Worm (Caenorhabditis elegans) whole organism, L2 larva: ENCODE results near the gene gsnl-1.
A peak's percentile ranks its signal among the peaks of the same experiment; 100 is the strongest.

ENCODE experiments used
- R02D3.7 ChIP-seq: fragments of 150-350 bp; optimal IDR thresholded peaks from 2 replicates; lab custom pipeline; 2014; ENCODE audit warnings: missing biosample characterization, missing genetic modification characterization
- Y55F3AM.14 ChIP-seq: fragments of 200-800 bp; sonication (Bioruptor generic); optimal IDR thresholded peaks from 2 replicates; lab custom pipeline; 2018; ENCODE audit warnings: mild to moderate bottlenecking, missing genetic modification characterization, missing compliant biosample characterization
- ama-1 ChIP-seq: fragments of 150-350 bp; optimal IDR thresholded peaks from 2 replicates; lab custom pipeline; 2018; ENCODE audit warnings: inconsistent platforms
- blmp-1 ChIP-seq: sonication (generic microtip); optimal IDR thresholded peaks from 2 replicates; lab custom pipeline; 2017; ENCODE audit warnings: missing genetic modification characterization, mild to moderate bottlenecking, missing compliant biosample characterization, antibody characterized with exemption, moderate library complexity; ENCODE audit not compliant: insufficient read depth
- ceh-16 ChIP-seq: fragments of 150-350 bp; optimal IDR thresholded peaks from 2 replicates; lab custom pipeline; 2014; ENCODE audit warnings: missing biosample characterization, missing genetic modification characterization
- ceh-82 ChIP-seq: fragments of 150-350 bp; optimal IDR thresholded peaks from 2 replicates; lab custom pipeline; 2014; ENCODE audit warnings: missing biosample characterization, missing genetic modification characterization
- dmd-4 ChIP-seq: sonication (generic microtip); optimal IDR thresholded peaks from 2 replicates; lab custom pipeline; 2017; ENCODE audit warnings: missing biosample characterization, missing genetic modification characterization
- egl-27 ChIP-seq: sonication (generic microtip); optimal IDR thresholded peaks from 3 replicates; lab custom pipeline; 2017; ENCODE audit warnings: missing biosample characterization, missing genetic modification reagents, missing genetic modification characterization
- elt-3 ChIP-seq: sonication (generic microtip); optimal IDR thresholded peaks from 2 replicates; lab custom pipeline; 2017; ENCODE audit warnings: missing biosample characterization, missing genetic modification characterization
- fos-1 ChIP-seq: fragments of 150-350 bp; optimal IDR thresholded peaks from 2 replicates; lab custom pipeline; 2014; ENCODE audit warnings: missing biosample characterization, missing genetic modification characterization
- gmeb-1 ChIP-seq: fragments of 150-350 bp; optimal IDR thresholded peaks from 2 replicates; lab custom pipeline; 2014; ENCODE audit warnings: missing biosample characterization, missing genetic modification characterization
- lin-13 ChIP-seq: fragments of 150-350 bp; optimal IDR thresholded peaks from 2 replicates; lab custom pipeline; 2014; ENCODE audit warnings: missing biosample characterization, missing genetic modification reagents, missing genetic modification characterization
- lin-39 ChIP-seq: fragments of 150-350 bp; optimal IDR thresholded peaks from 2 replicates; lab custom pipeline; 2014; ENCODE audit warnings: missing biosample characterization, missing genetic modification reagents, missing genetic modification characterization
- lsy-2 ChIP-seq, 2 experiments: fragments of 150-350 bp in 1 of 2; sonication (generic microtip) in 1 of 2; optimal IDR thresholded peaks; 2 replicates each; lab custom pipeline; 2014 to 2017; ENCODE audit warnings: missing biosample characterization in 2 of 2, missing genetic modification characterization in 2 of 2
- mbf-1 ChIP-seq: sonication (generic microtip); optimal IDR thresholded peaks from 2 replicates; lab custom pipeline; 2017; ENCODE audit warnings: missing biosample characterization, missing genetic modification characterization
- mdl-1 ChIP-seq, 2 experiments: fragments of 150-350 bp in 1 of 2; sonication (generic microtip) in 1 of 2; optimal IDR thresholded peaks; 2 replicates each; lab custom pipeline; 2017; ENCODE audit warnings: missing biosample characterization in 2 of 2, missing genetic modification characterization in 2 of 2
- nhr-10 ChIP-seq: sonication (generic microtip); optimal IDR thresholded peaks from 2 replicates; lab custom pipeline; 2017; ENCODE audit warnings: missing biosample characterization, missing genetic modification characterization
- nhr-12 ChIP-seq: fragments of 150-350 bp; optimal IDR thresholded peaks from 2 replicates; lab custom pipeline; 2014; ENCODE audit warnings: missing biosample characterization, missing genetic modification characterization
- nhr-21 ChIP-seq: fragments of 150-350 bp; optimal IDR thresholded peaks from 2 replicates; lab custom pipeline; 2014; ENCODE audit warnings: missing biosample characterization, missing genetic modification characterization
- nhr-237 ChIP-seq: fragments of 150-350 bp; optimal IDR thresholded peaks from 2 replicates; lab custom pipeline; 2014; ENCODE audit warnings: missing biosample characterization, missing genetic modification characterization
- nhr-25 ChIP-seq: fragments of 150-350 bp; sonication (generic microtip); optimal IDR thresholded peaks from 3 replicates; lab custom pipeline; 2014; ENCODE audit warnings: missing biosample characterization, missing genetic modification characterization
- nhr-6 ChIP-seq: fragments of 150-350 bp; optimal IDR thresholded peaks from 2 replicates; lab custom pipeline; 2014; ENCODE audit warnings: missing biosample characterization, missing genetic modification characterization
- nhr-77 ChIP-seq: fragments of 150-350 bp; optimal IDR thresholded peaks from 2 replicates; lab custom pipeline; 2014; ENCODE audit warnings: missing biosample characterization, missing genetic modification characterization
- peb-1 ChIP-seq: fragments of 150-350 bp; optimal IDR thresholded peaks from 2 replicates; lab custom pipeline; 2014; ENCODE audit warnings: missing biosample characterization, missing genetic modification characterization
- sem-4 ChIP-seq: fragments of 150-350 bp; optimal IDR thresholded peaks from 2 replicates; lab custom pipeline; 2014; ENCODE audit warnings: missing biosample characterization, missing genetic modification reagents, missing genetic modification characterization
- skn-1 ChIP-seq: sonication (generic microtip); optimal IDR thresholded peaks from 2 replicates; lab custom pipeline; 2017; ENCODE audit warnings: missing biosample characterization, missing genetic modification characterization
- sma-3 ChIP-seq: sonication (generic microtip); optimal IDR thresholded peaks from 2 replicates; lab custom pipeline; 2016; ENCODE audit warnings: missing genetic modification reagents, missing genetic modification characterization, missing compliant biosample characterization
- sma-9 ChIP-seq, 2 experiments: fragments of 150-350 bp in 1 of 2; sonication (generic microtip) in 1 of 2; optimal IDR thresholded peaks; 2 replicates each; lab custom pipeline; 2014 to 2016; ENCODE audit warnings: missing genetic modification characterization in 2 of 2, mild to moderate bottlenecking in 1 of 2, missing biosample characterization in 1 of 2, missing compliant biosample characterization in 1 of 2, missing genetic modification reagents in 1 of 2, moderate library complexity in 1 of 2
- snpc-4 ChIP-seq: fragments of 150-350 bp; optimal IDR thresholded peaks from 2 replicates; lab custom pipeline; 2014; ENCODE audit warnings: missing biosample characterization, missing genetic modification characterization
- ztf-1 ChIP-seq: fragments of 200-800 bp; sonication (Bioruptor generic); conservative IDR thresholded peaks from 2 replicates; pipeline ENCODE4 v1.3.6; 2022; ENCODE audit warnings: missing genetic modification characterization, missing compliant biosample characterization
- ztf-11 ChIP-seq: sonication (generic microtip); optimal IDR thresholded peaks from 2 replicates; lab custom pipeline; 2017; ENCODE audit warnings: missing biosample characterization, missing genetic modification characterization
- ztf-4 ChIP-seq: fragments of 150-350 bp; optimal IDR thresholded peaks from 2 replicates; lab custom pipeline; 2014; ENCODE audit warnings: missing biosample characterization, missing genetic modification characterization

The gsnl-1 gene

ce11 chrV:9462605-9463004, 34.2 kb upstream of the gsnl-1 start, which contains the start of gene F07D3.3:
Gene F07D3.3, minus strand, starts transcription at chrV:9462705.
- no peak for TF ChIP-seq lsy-2 (tag; optimal IDR thresholded peaks at IDR 0.05; lab: Kevin White, UChicago)
- no peak for TF ChIP-seq ztf-1
- no peak for TF ChIP-seq skn-1 (tag; lab: Kevin White, UChicago)
- TF ChIP-seq sma-3 (GFP tag; lab: Kevin White, UChicago), result no peak
- no peak for TF ChIP-seq ceh-82 (tag; lab: Kevin White, UChicago)
- no peak for TF ChIP-seq blmp-1 (tag; lab: Kevin White, UChicago)
- TF ChIP-seq snpc-4, result no peak
- no peak for TF ChIP-seq egl-27
- TF ChIP-seq peb-1, result no peak
- no peak for TF ChIP-seq nhr-77 (tag; lab: Kevin White, UChicago)
- no peak for TF ChIP-seq nhr-10 (tag; lab: Kevin White, UChicago)
- TF ChIP-seq ztf-4 (tag; lab: Kevin White, UChicago), result no peak
- no peak for TF ChIP-seq nhr-237 (tag; lab: Kevin White, UChicago)
- no peak for TF ChIP-seq ceh-16 (tag; lab: Kevin White, UChicago)
- no peak for TF ChIP-seq nhr-6
- no peak for TF ChIP-seq nhr-12 (tag; lab: Kevin White, UChicago)
- no peak for TF ChIP-seq nhr-21 (tag; lab: Kevin White, UChicago)

DNA sequence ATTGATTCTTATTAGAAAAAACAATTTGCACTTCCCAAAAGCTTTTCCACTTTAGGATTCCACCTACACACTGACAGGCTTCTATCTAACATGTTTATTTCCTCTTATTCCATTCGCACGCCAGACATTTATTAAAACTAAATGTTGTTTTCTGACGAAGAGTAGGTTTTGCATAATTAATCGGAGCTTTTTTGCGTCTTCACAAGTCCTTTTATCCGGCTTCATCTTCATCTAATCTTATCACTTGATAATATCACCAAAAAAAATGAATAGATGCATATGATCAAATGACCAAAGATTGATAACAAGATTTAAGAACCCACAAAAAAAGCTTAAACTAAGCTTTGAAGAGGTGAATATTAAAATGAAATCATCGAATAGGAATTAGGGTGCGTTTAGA, 31.3 kb upstream of the gsnl-1 start:
- TF ChIP-seq dmd-4 (no peak), sem-4 (no peak), lin-39 (no peak), nhr-12 (tag; lab: Kevin White, UChicago) (no peak), R02D3.7 (no peak), Y55F3AM.14 (GFP tag; lab: Kevin White, UChicago) (no peak), nhr-6 (no peak), egl-27 (no peak), nhr-25 (tag; lab: Kevin White, UChicago) (no peak), fos-1 (tag; lab: Kevin White, UChicago) (no peak), elt-3 (tag; lab: Kevin White, UChicago) (no peak), ama-1 (lab: Kevin White, UChicago) (no peak), lin-13 (GFP tag; lab: Kevin White, UChicago) (no peak)
- TF ChIP-seq, all 48 proteins: peak for 0

DNA sequence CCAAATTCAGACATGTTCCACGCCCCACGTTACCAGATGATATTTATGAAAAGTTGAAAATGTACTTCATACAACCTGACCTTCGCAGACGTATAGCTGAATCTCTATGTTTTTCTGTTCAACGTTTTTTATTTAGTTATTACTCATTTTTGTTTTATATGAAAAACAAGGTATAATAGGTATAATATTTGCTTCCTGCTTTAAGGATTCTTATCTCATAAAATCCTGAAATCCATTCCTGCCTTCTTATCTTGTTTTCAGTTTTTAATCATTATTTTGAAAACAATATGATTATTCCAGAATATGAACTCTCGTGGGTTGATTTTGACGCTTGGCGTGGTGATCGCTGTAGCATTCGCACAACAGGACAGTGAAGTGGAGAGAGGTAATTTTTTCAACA, 25.2 kb upstream of the gsnl-1 start, which contains the start of gene flp-6:
Gene flp-6 (plus strand): TSS at position 301 of the 400 bp plus-strand sequence.
- TF ChIP-seq mbf-1 (tag; lab: Kevin White, UChicago) (no peak), nhr-77 (tag; lab: Kevin White, UChicago) (no peak), elt-3 (tag; lab: Kevin White, UChicago) (no peak), sma-9 (GFP tag; optimal IDR thresholded peaks at IDR 0.05; lab: Kevin White, UChicago) (no peak), sma-9 (tag; optimal IDR thresholded peaks at IDR 0.05; lab: Kevin White, UChicago) (no peak), nhr-21 (tag; lab: Kevin White, UChicago) (no peak), lsy-2 (tag; optimal IDR thresholded peaks at IDR 0.05; lab: Kevin White, UChicago) (no peak), ama-1 (lab: Kevin White, UChicago) (no peak), peb-1 (no peak), mdl-1 (tag; optimal IDR thresholded peaks at IDR 0.05; lab: Kevin White, UChicago) (no peak), gmeb-1 (tag; lab: Kevin White, UChicago) (no peak), fos-1 (tag; lab: Kevin White, UChicago) (no peak), ztf-1 (no peak), sma-3 (GFP tag; lab: Kevin White, UChicago) (no peak), ceh-16 (tag; lab: Kevin White, UChicago) (no peak), ztf-11 (tag; lab: Kevin White, UChicago) (no peak)

ce11 chrV:9473924-9474323, 22.9 kb upstream of the gsnl-1 start:
- no peak for TF ChIP-seq skn-1 (tag; lab: Kevin White, UChicago)
- peak; percentile 30 for TF ChIP-seq sma-9 (GFP tag; optimal IDR thresholded peaks at IDR 0.05; lab: Kevin White, UChicago)
- TF ChIP-seq sma-9 (tag; optimal IDR thresholded peaks at IDR 0.05; lab: Kevin White, UChicago), result no peak
- peak; percentile 26 for TF ChIP-seq nhr-21 (tag; lab: Kevin White, UChicago)

- TF ChIP-seq ama-1 (lab: Kevin White, UChicago), result no peak
- no peak for TF ChIP-seq ceh-82 (tag; lab: Kevin White, UChicago)
- TF ChIP-seq, all 48 proteins: peak for 0
These were observed 19.0 kb upstream of the gsnl-1 start, which contains the start of gene nas-3 for ce11 chrV:9477863-9478262. Gene nas-3, plus strand, starts transcription at chrV:9478163.
